Fruit fly (Drosophila melanogaster): Measurements from ENCODE around the gene Cbp80.
A peak's percentile ranks its signal among the peaks of the same experiment; 100 is the strongest.

The Cbp80 gene

dm6 chrX:4684444-4684924, 34.7 kb downstream of the Cbp80 start (continued):
- TF ChIP-seq CG15696 (tag; optimal IDR thresholded peaks at IDR 0.05) (peak; percentile 61), bsh (GFP tag; optimal IDR thresholded peaks at IDR 0.05) (peak in 1 of 2 experiments; percentile 62), mam (GFP tag; optimal IDR thresholded peaks at IDR 0.05) (peak; percentile 91), mirr (GFP tag; optimal IDR thresholded peaks at IDR 0.05) (peak; percentile 85), CG4360 (GFP tag; IDR thresholded peaks at IDR 0.05) (peak; percentile 51), CG4282 (GFP tag; optimal IDR thresholded peaks at IDR 0.05) (peak; percentile 82), Ets65A (GFP tag) (peak; percentile 98), pfk (GFP tag; optimal IDR thresholded peaks at IDR 0.05) (peak; percentile 16), CG4820 (GFP tag; optimal IDR thresholded peaks at IDR 0.05) (peak; percentile 68), CG2129 (GFP tag; IDR thresholded peaks at IDR 0.05; ENCODE audit: partially characterized antibody) (peak; percentile 75), CG12769 (tag; optimal IDR thresholded peaks at IDR 0.05) (peak; percentile 95), chinmo (GFP tag; IDR thresholded peaks at IDR 0.05; ENCODE audit: partially characterized antibody) (peak; percentile 98), CG17829 (tag; optimal IDR thresholded peaks at IDR 0.05) (peak; percentile 77), stwl (tag; optimal IDR thresholded peaks at IDR 0.05) (peak; percentile 98), CG17802 (tag; optimal IDR thresholded peaks at IDR 0.05) (peak; percentile 21), odd (GFP tag; optimal IDR thresholded peaks at IDR 0.05) (no peak), Gsc (GFP tag; IDR thresholded peaks at IDR 0.05) (peak; percentile 56; the same call in 1 of the 2 replicates), CG7963 (GFP tag; IDR thresholded peaks at IDR 0.05; ENCODE audit: partially characterized antibody) (peak; percentile 74; the same call in 2 of the 3 replicates), Side (GFP tag; optimal IDR thresholded peaks at IDR 0.05) (peak; percentile 88), BtbVII (GFP tag; optimal IDR thresholded peaks at IDR 0.05) (no peak), zfh2 (GFP tag; optimal IDR thresholded peaks at IDR 0.05) (peak; percentile 92), CG11398 (GFP tag; optimal IDR thresholded peaks at IDR 0.05) (peak; percentile 68), Elba2 (GFP tag; optimal IDR thresholded peaks at IDR 0.05) (peak; percentile 89), Adf1 (GFP tag; IDR thresholded peaks at IDR 0.05) (peak; percentile 65), CG8478 (optimal IDR thresholded peaks at IDR 0.05) (peak; percentile 98), cas (GFP tag; IDR thresholded peaks at IDR 0.05) (peak; percentile 85), ttk (GFP tag; IDR thresholded peaks at IDR 0.05) (peak; percentile 82), ERR (GFP tag; optimal IDR thresholded peaks at IDR 0.05) (peak; percentile 79), Deaf1 (tag; optimal IDR thresholded peaks at IDR 0.05) (peak; percentile 54), zen (tag; optimal IDR thresholded peaks at IDR 0.05) (peak; percentile 54), zf30C (GFP tag; optimal IDR thresholded peaks at IDR 0.05) (peak; percentile 52), Awh (GFP tag; IDR thresholded peaks at IDR 0.05) (peak; percentile 87), CG2875 (GFP tag; optimal IDR thresholded peaks at IDR 0.05) (peak; percentile 41), CG12942 (GFP tag; optimal IDR thresholded peaks at IDR 0.05) (peak; percentile 79), CG17186 (GFP tag; optimal IDR thresholded peaks at IDR 0.05) (peak; percentile 49), CG31441 (GFP tag; IDR thresholded peaks at IDR 0.05) (peak; percentile 77), Max (GFP tag; optimal IDR thresholded peaks at IDR 0.05) (peak; percentile 39), CG18619 (GFP tag; optimal IDR thresholded peaks at IDR 0.05) (peak; percentile 78), CG30431 (GFP tag; optimal IDR thresholded peaks at IDR 0.05) (peak; percentile 68), Asciz (GFP tag; optimal IDR thresholded peaks at IDR 0.05) (peak; percentile 86), az2 (GFP tag; optimal IDR thresholded peaks at IDR 0.05) (peak; percentile 55), C15 (GFP tag; IDR thresholded peaks at IDR 0.05) (peak; percentile 48; the same call in 1 of the 3 replicates), CG1832 (GFP tag; optimal IDR thresholded peaks at IDR 0.05) (peak; percentile 98), CG15269 (tag; optimal IDR thresholded peaks at IDR 0.05) (peak; percentile 85), CG10209 (GFP tag; optimal IDR thresholded peaks at IDR 0.05) (peak; percentile 83), row (GFP tag; IDR thresholded peaks at IDR 0.05) (peak; percentile 92), tna (GFP tag; IDR thresholded peaks at IDR 0.05; ENCODE audit: partially characterized antibody) (peak; percentile 82), Atf3 (GFP tag; optimal IDR thresholded peaks at IDR 0.05) (peak; percentile 80), gsb (GFP tag; IDR thresholded peaks at IDR 0.05) (peak; percentile 85), HHEX (GFP tag; optimal IDR thresholded peaks at IDR 0.05) (peak; percentile 81)
